Fruit fly (Drosophila melanogaster): ENCODE measurements around the gene Vps24.

Gene Vps24

dm6 chr3R:4348197-4348814 lies 37.6 kb upstream of the Vps24 start:
- TF ChIP-seq CG6272 (GFP tag; IDR thresholded peaks at IDR 0.05) (no peak), CG16863 (GFP tag; optimal IDR thresholded peaks at IDR 0.05) (no peak), NK7.1 (GFP tag; optimal IDR thresholded peaks at IDR 0.05) (no peak), Adf1 (GFP tag; IDR thresholded peaks at IDR 0.05) (no peak), cad (GFP tag; optimal IDR thresholded peaks at IDR 0.05) (peak; percentile 97), D (optimal IDR thresholded peaks at IDR 0.05) (peak; percentile 91), D (GFP tag; optimal IDR thresholded peaks at IDR 0.05) (no peak), twi (tag; optimal IDR thresholded peaks at IDR 0.05) (peak; percentile 18), zen (tag; optimal IDR thresholded peaks at IDR 0.05) (peak; percentile 83), Chrac-16 (GFP tag; optimal IDR thresholded peaks at IDR 0.05) (no peak), Hr51 (GFP tag; optimal IDR thresholded peaks at IDR 0.05) (no peak), CG14965 (GFP tag; optimal IDR thresholded peaks at IDR 0.05; ENCODE audit: borderline replicate concordance) (no peak), Ets65A (GFP tag) (peak; percentile 65), Kr (GFP tag; optimal IDR thresholded peaks at IDR 0.05) (no peak), CG7271 (tag; optimal IDR thresholded peaks at IDR 0.05) (peak; percentile 63), tll (GFP tag; optimal IDR thresholded peaks at IDR 0.05) (peak in 1 of 2 experiments; percentile 92), CG15479 (GFP tag; optimal IDR thresholded peaks at IDR 0.05) (peak; percentile 98)

- TF ChIP-seq dmrt99B (tag; optimal IDR thresholded peaks at IDR 0.05), result no peak
- no peak for TF ChIP-seq z (GFP tag; IDR thresholded peaks at IDR 0.05)
- no peak for TF ChIP-seq CG15073 (GFP tag; optimal IDR thresholded peaks at IDR 0.05)
- TF ChIP-seq kni (GFP tag; optimal IDR thresholded peaks at IDR 0.05), result peak; percentile 34
- no peak for TF ChIP-seq fd102C (GFP tag; optimal IDR thresholded peaks at IDR 0.05)
- TF ChIP-seq CG4707 (GFP tag; optimal IDR thresholded peaks at IDR 0.05), result no peak
- TF ChIP-seq eve (GFP tag; optimal IDR thresholded peaks at IDR 0.05), result no peak
- no peak for TF ChIP-seq Ada2b (GFP tag; IDR thresholded peaks at IDR 0.05)
- no peak for TF ChIP-seq eyg (GFP tag; optimal IDR thresholded peaks at IDR 0.05)
- no peak for TF ChIP-seq Sox100B (GFP tag; optimal IDR thresholded peaks at IDR 0.05)
- peak; percentile 91 for TF ChIP-seq Deaf1 (tag; optimal IDR thresholded peaks at IDR 0.05)
- no peak for TF ChIP-seq Jarid2 (GFP tag; optimal IDR thresholded peaks at IDR 0.05)
- TF ChIP-seq grau (tag; optimal IDR thresholded peaks at IDR 0.05), result no peak
- no peak for TF ChIP-seq run (tag; optimal IDR thresholded peaks at IDR 0.05)
- no peak for TF ChIP-seq CG3407 (GFP tag; optimal IDR thresholded peaks at IDR 0.05)
- peak in 1 of 2 experiments; percentile 71 for TF ChIP-seq tll (GFP tag; optimal IDR thresholded peaks at IDR 0.05)
- peak; percentile 51 for TF ChIP-seq CG15479 (GFP tag; optimal IDR thresholded peaks at IDR 0.05)
- no peak for TF ChIP-seq NK7.1 (GFP tag; optimal IDR thresholded peaks at IDR 0.05)
- peak; percentile 89 for TF ChIP-seq gsb-n (tag; optimal IDR thresholded peaks at IDR 0.05)
- TF ChIP-seq zen (tag; optimal IDR thresholded peaks at IDR 0.05), result peak; percentile 55
- peak; percentile 83 for TF ChIP-seq Hr39 (optimal IDR thresholded peaks at IDR 0.05)
- TF ChIP-seq MBD-R2 (GFP tag; IDR thresholded peaks at IDR 0.05), result no peak
- TF ChIP-seq Max (GFP tag; optimal IDR thresholded peaks at IDR 0.05), result no peak
- TF ChIP-seq nau (GFP tag; optimal IDR thresholded peaks at IDR 0.05), result no peak
- no peak for TF ChIP-seq Hey (tag; optimal IDR thresholded peaks at IDR 0.05)
- TF ChIP-seq vnd (GFP tag; IDR thresholded peaks at IDR 0.05; ENCODE audit: partially characterized antibody), result no peak
- TF ChIP-seq Sry-β (GFP tag; optimal IDR thresholded peaks at IDR 0.05), result no peak
- no peak for TF ChIP-seq MTF-1 (GFP tag; optimal IDR thresholded peaks at IDR 0.05; ENCODE audit: borderline replicate concordance)
- TF ChIP-seq CG12391 (tag; optimal IDR thresholded peaks at IDR 0.05), result no peak
- TF ChIP-seq CG17359 (tag; optimal IDR thresholded peaks at IDR 0.05), result no peak
- peak; percentile 93 for TF ChIP-seq seq (GFP tag; IDR thresholded peaks at IDR 0.05)
- TF ChIP-seq CG6813 (GFP tag; optimal IDR thresholded peaks at IDR 0.05), result no peak
- TF ChIP-seq pros (GFP tag; optimal IDR thresholded peaks at IDR 0.05), result peak; percentile 41
- TF ChIP-seq phol (tag; optimal IDR thresholded peaks at IDR 0.05), result peak; percentile 70
- TF ChIP-seq dm (GFP tag; optimal IDR thresholded peaks at IDR 0.05), result no peak
- no peak for TF ChIP-seq fd64A (GFP tag; optimal IDR thresholded peaks at IDR 0.05)
These were observed 35.9 kb upstream of the Vps24 start, which contains the start of gene hkb for dm6 chr3R:4346636-4347035. Gene hkb, minus strand, starts transcription at chr3R:4346646.
